Worm (Caenorhabditis elegans) whole organism, L1 larva: ENCODE data around the gene Y39C12A.9.

ENCODE experiments used
- ceh-82 ChIP-seq, 3 experiments: fragments of 150-350 bp in 1 of 3; sonication (generic microtip) in 2 of 3; optimal IDR thresholded peaks; 2 replicates each; lab custom pipeline; 2014 to 2017; ENCODE audit warnings: missing biosample characterization in 3 of 3, missing genetic modification characterization in 3 of 3
- jun-1 ChIP-seq: fragments of 150-350 bp; optimal IDR thresholded peaks from 2 replicates; lab custom pipeline; 2014; ENCODE audit warnings: missing biosample characterization, missing genetic modification reagents, missing genetic modification characterization
- lin-39 ChIP-seq: fragments of 150-350 bp; optimal IDR thresholded peaks from 2 replicates; lab custom pipeline; 2014; ENCODE audit warnings: missing biosample characterization, missing genetic modification reagents, missing genetic modification characterization
- nhr-237 ChIP-seq: fragments of 150-350 bp; optimal IDR thresholded peaks from 2 replicates; lab custom pipeline; 2014; ENCODE audit warnings: missing biosample characterization, missing genetic modification characterization
- pag-3 ChIP-seq: sonication (generic microtip); optimal IDR thresholded peaks from 2 replicates; lab custom pipeline; 2017; ENCODE audit warnings: missing genetic modification characterization, mild to moderate bottlenecking, missing compliant biosample characterization, antibody characterized with exemption, borderline replicate concordance; ENCODE audit not compliant: insufficient read depth
- snpc-4 ChIP-seq: fragments of 150-350 bp; optimal IDR thresholded peaks from 2 replicates; lab custom pipeline; 2014; ENCODE audit warnings: missing biosample characterization, missing genetic modification characterization
- ztf-11 ChIP-seq, 2 experiments: sonication (generic microtip); optimal IDR thresholded peaks; 2 replicates each; lab custom pipeline; 2016 to 2017; ENCODE audit warnings: missing genetic modification characterization in 2 of 2, missing biosample characterization in 1 of 2, missing compliant biosample characterization in 1 of 2

- TF ChIP-seq ztf-11 (tag; optimal IDR thresholded peaks at IDR 0.05; lab: Kevin White, UChicago) (no peak), ceh-82 (tag; optimal IDR thresholded peaks at IDR 0.05; lab: Kevin White, UChicago) (peak in 1 of 3 experiments; percentile 4), jun-1 (tag; lab: Kevin White, UChicago) (no peak), pag-3 (tag; lab: Kevin White, UChicago) (no peak), nhr-237 (no peak), snpc-4 (no peak), lin-39 (tag; lab: Kevin White, UChicago) (no peak)
These were observed at the start of gene Y39C12A.9 for ce11 chrIV:12259161-12259870.
